Fruit fly (Drosophila melanogaster) whole organism, embryonic: ENCODE data around the gene CG3662.

Experiments used
- Atf3 ChIP-seq: fragments of 200-800 bp; sonication (Bioruptor generic); optimal IDR thresholded peaks from 3 replicates; lab custom pipeline; 2016; ENCODE audit warnings: missing biosample characterization, missing genetic modification characterization
- CG10565 ChIP-seq: fragments of 200-800 bp; sonication (Bioruptor generic); optimal IDR thresholded peaks from 3 replicates; lab custom pipeline; 2016; ENCODE audit warnings: missing biosample characterization, mild to moderate bottlenecking, missing genetic modification characterization
- CG10959 ChIP-seq: fragments of 200-800 bp; sonication (Bioruptor generic); IDR thresholded peaks from 2 replicates; pipeline ENCODE4 v1.3.6; 2022; ENCODE audit warnings: missing biosample characterization, missing genetic modification characterization
- CG11085 ChIP-seq: fragments of 200-800 bp; sonication (Bioruptor generic); IDR thresholded peaks from 2 replicates; pipeline ENCODE4 v1.3.6; 2022; ENCODE audit warnings: missing biosample characterization, missing genetic modification characterization
- CG12104 ChIP-seq: fragments of 200-800 bp; sonication (Bioruptor generic); optimal IDR thresholded peaks from 3 replicates; lab custom pipeline; 2016; ENCODE audit warnings: missing biosample characterization, missing genetic modification characterization
- CG12155 ChIP-seq: fragments of 200-800 bp; sonication (Bioruptor generic); optimal IDR thresholded peaks from 3 replicates; lab custom pipeline; 2016; ENCODE audit warnings: missing biosample characterization, missing genetic modification characterization
- CG14014 ChIP-seq: fragments of 200-800 bp; sonication (Bioruptor generic); IDR thresholded peaks from 2 replicates; pipeline ENCODE4 v1.3.6; 2022; ENCODE audit warnings: missing biosample characterization, missing genetic modification characterization
- CG14965 ChIP-seq: fragments of 200-800 bp; sonication (Bioruptor generic); optimal IDR thresholded peaks from 2 replicates; lab custom pipeline; 2016; ENCODE audit warnings: missing biosample characterization, missing genetic modification characterization, borderline replicate concordance
- CG17361 ChIP-seq: fragments of 200-800 bp; sonication (Bioruptor generic); IDR thresholded peaks from 3 replicates; pipeline ENCODE4 v1.3.6; 2022; ENCODE audit warnings: missing biosample characterization, missing genetic modification characterization
- CG1792 ChIP-seq: fragments of 200-800 bp; sonication (Bioruptor generic); optimal IDR thresholded peaks from 2 replicates; lab custom pipeline; 2016; ENCODE audit warnings: missing biosample characterization, missing genetic modification characterization
- CG1832 ChIP-seq: fragments of 200-800 bp; sonication (Bioruptor generic); optimal IDR thresholded peaks from 2 replicates; lab custom pipeline; 2017; ENCODE audit warnings: missing biosample characterization, mild to moderate bottlenecking, missing genetic modification characterization, inconsistent platforms
- CG2116 ChIP-seq: fragments of 200-800 bp; sonication (Bioruptor generic); optimal IDR thresholded peaks from 3 replicates; lab custom pipeline; 2018; ENCODE audit warnings: missing biosample characterization, mild to moderate bottlenecking, missing genetic modification characterization
- CG3065 ChIP-seq: fragments of 200-800 bp; sonication (Bioruptor generic); optimal IDR thresholded peaks from 2 replicates; lab custom pipeline; 2016; ENCODE audit warnings: missing biosample characterization, missing genetic modification characterization
- CG34376 ChIP-seq: fragments of 200-800 bp; sonication (Bioruptor generic); optimal IDR thresholded peaks from 2 replicates; lab custom pipeline; 2018; ENCODE audit warnings: missing biosample characterization, mild to moderate bottlenecking, missing genetic modification characterization
- CG4707 ChIP-seq: fragments of 200-800 bp; sonication (Bioruptor generic); optimal IDR thresholded peaks from 2 replicates; lab custom pipeline; 2018; ENCODE audit warnings: missing biosample characterization, mild to moderate bottlenecking, missing genetic modification characterization, moderate library complexity
- CG6765 ChIP-seq: fragments of 200-800 bp; sonication (Bioruptor generic); optimal IDR thresholded peaks from 3 replicates; lab custom pipeline; 2017; ENCODE audit warnings: missing biosample characterization, mild to moderate bottlenecking, missing genetic modification characterization
- CG7372 ChIP-seq: fragments of 200-800 bp; sonication (Bioruptor generic); IDR thresholded peaks from 2 replicates; pipeline ENCODE4 v1.3.6; 2022; ENCODE audit warnings: missing biosample characterization, missing genetic modification characterization
- CG7556 ChIP-seq: fragments of 200-800 bp; sonication (Bioruptor generic); optimal IDR thresholded peaks from 2 replicates; lab custom pipeline; 2017; ENCODE audit warnings: missing biosample characterization, mild to moderate bottlenecking, missing genetic modification characterization
- CG7786 ChIP-seq: fragments of 200-800 bp; sonication (Bioruptor generic); optimal IDR thresholded peaks from 2 replicates; lab custom pipeline; 2016; ENCODE audit warnings: missing biosample characterization, missing genetic modification characterization
- CG8478 ChIP-seq: fragments of >200 bp; optimal IDR thresholded peaks from 2 replicates; lab custom pipeline; 2018
- CG9932 ChIP-seq: fragments of 200-800 bp; sonication (Bioruptor generic); IDR thresholded peaks from 2 replicates; pipeline ENCODE4 v1.3.6; 2022; ENCODE audit warnings: missing biosample characterization, missing genetic modification characterization
- E2f1 ChIP-seq: fragments of 200-800 bp; sonication (Bioruptor generic); IDR thresholded peaks from 2 replicates; pipeline ENCODE4 v1.3.6; 2022; ENCODE audit warnings: missing biosample characterization, missing genetic modification characterization
- E2f2 ChIP-seq: fragments of 200-800 bp; sonication (Bioruptor generic); IDR thresholded peaks from 2 replicates; pipeline ENCODE4 v1.3.6; 2022; ENCODE audit warnings: missing biosample characterization, missing genetic modification characterization
- HLH3B ChIP-seq: fragments of 200-800 bp; sonication (Bioruptor generic); IDR thresholded peaks from 2 replicates; pipeline ENCODE4 v1.3.6; 2022; ENCODE audit warnings: missing biosample characterization, missing genetic modification characterization
- Hand ChIP-seq: fragments of 200-800 bp; sonication (Bioruptor generic); optimal IDR thresholded peaks from 2 replicates; lab custom pipeline; 2017; ENCODE audit warnings: mild to moderate bottlenecking, missing biosample characterization, missing genetic modification reagents, missing genetic modification characterization
- HmgZ ChIP-seq: fragments of 200-800 bp; sonication (Bioruptor generic); optimal IDR thresholded peaks from 2 replicates; lab custom pipeline; 2018; ENCODE audit warnings: missing biosample characterization, mild to moderate bottlenecking, missing genetic modification characterization
- Lim3 ChIP-seq: fragments of 200-800 bp; sonication (Bioruptor generic); IDR thresholded peaks from 2 replicates; pipeline ENCODE4 v1.3.6; 2022; ENCODE audit warnings: missing biosample characterization, missing genetic modification characterization
- NK7.1 ChIP-seq: fragments of 200-800 bp; sonication (Bioruptor generic); optimal IDR thresholded peaks from 3 replicates; lab custom pipeline; 2016; ENCODE audit warnings: missing biosample characterization, missing genetic modification characterization
- Nf-YC ChIP-seq: fragments of 200-800 bp; optimal IDR thresholded peaks from 3 replicates; lab custom pipeline; 2019; ENCODE audit warnings: missing biosample characterization, mild to moderate bottlenecking, missing genetic modification characterization, moderate library complexity
- Sry-β ChIP-seq: fragments of 200-800 bp; sonication (Bioruptor generic); optimal IDR thresholded peaks from 2 replicates; lab custom pipeline; 2018; ENCODE audit warnings: missing biosample characterization, mild to moderate bottlenecking, missing genetic modification characterization, moderate library complexity
- btn ChIP-seq: fragments of 200-800 bp; sonication (Bioruptor generic); optimal IDR thresholded peaks from 2 replicates; lab custom pipeline; 2016; ENCODE audit warnings: missing biosample characterization, missing genetic modification characterization
- chn ChIP-seq: fragments of 200-800 bp; sonication (Bioruptor generic); optimal IDR thresholded peaks from 2 replicates; lab custom pipeline; 2016; ENCODE audit warnings: missing biosample characterization, missing genetic modification characterization
- eve ChIP-seq, 2 experiments: fragments of >200 bp; optimal IDR thresholded peaks; 2 replicates each; lab custom pipeline; 2017; ENCODE audit warnings: missing biosample characterization in 2 of 2, missing genetic modification characterization in 2 of 2
- ewg ChIP-seq: fragments of 200-800 bp; sonication (Bioruptor generic); optimal IDR thresholded peaks from 3 replicates; lab custom pipeline; 2017; ENCODE audit warnings: mild to moderate bottlenecking, missing biosample characterization, missing genetic modification reagents, missing genetic modification characterization
- fd102C ChIP-seq: fragments of 200-800 bp; sonication (Bioruptor generic); optimal IDR thresholded peaks from 2 replicates; lab custom pipeline; 2018; ENCODE audit warnings: missing biosample characterization, mild to moderate bottlenecking, missing genetic modification characterization, moderate library complexity
- gfzf ChIP-seq: fragments of 200-800 bp; sonication (Bioruptor generic); optimal IDR thresholded peaks from 2 replicates; lab custom pipeline; 2016; ENCODE audit warnings: missing biosample characterization, mild to moderate bottlenecking, missing genetic modification characterization, moderate library complexity
- grn ChIP-seq: fragments of 200-800 bp; sonication (Bioruptor generic); optimal IDR thresholded peaks from 3 replicates; lab custom pipeline; 2017; ENCODE audit warnings: missing biosample characterization, missing genetic modification characterization
- h ChIP-seq: fragments of >200 bp; optimal IDR thresholded peaks from 2 replicates; lab custom pipeline; 2017
- knrl ChIP-seq: fragments of 200-800 bp; sonication (Bioruptor generic); IDR thresholded peaks from 3 replicates; pipeline ENCODE4 v1.3.6; 2022; ENCODE audit warnings: missing biosample characterization, missing genetic modification characterization; ENCODE audit not compliant: partially characterized antibody
- nmo ChIP-seq: fragments of 200-800 bp; sonication (Bioruptor generic); optimal IDR thresholded peaks from 2 replicates; lab custom pipeline; 2018; ENCODE audit warnings: missing biosample characterization, mild to moderate bottlenecking, missing genetic modification characterization, moderate library complexity
- pita ChIP-seq: fragments of 200-800 bp; sonication (Bioruptor generic); optimal IDR thresholded peaks from 2 replicates; lab custom pipeline; 2017; ENCODE audit warnings: missing biosample characterization, mild to moderate bottlenecking, missing genetic modification characterization
- sens-2 ChIP-seq: fragments of 200-800 bp; sonication (Bioruptor generic); IDR thresholded peaks from 2 replicates; pipeline ENCODE4 v1.3.6; 2022; ENCODE audit warnings: missing biosample characterization, missing genetic modification characterization
- shn ChIP-seq: fragments of 200-800 bp; sonication (Bioruptor generic); optimal IDR thresholded peaks from 3 replicates; lab custom pipeline; 2016; ENCODE audit warnings: missing biosample characterization, missing genetic modification characterization
- sim ChIP-seq: fragments of 200-800 bp; sonication (Bioruptor generic); IDR thresholded peaks from 2 replicates; pipeline ENCODE4 v1.3.6; 2022; ENCODE audit warnings: missing biosample characterization, missing genetic modification characterization
- sqz ChIP-seq: fragments of 200-800 bp; sonication (Bioruptor generic); optimal IDR thresholded peaks from 3 replicates; lab custom pipeline; 2018; ENCODE audit warnings: missing biosample characterization, mild to moderate bottlenecking, missing genetic modification characterization
- sug ChIP-seq: fragments of 200-800 bp; optimal IDR thresholded peaks from 2 replicates; lab custom pipeline; 2019; ENCODE audit warnings: missing biosample characterization, mild to moderate bottlenecking, missing genetic modification characterization, moderate library complexity
- tup ChIP-seq: fragments of 200-800 bp; sonication (Bioruptor generic); optimal IDR thresholded peaks from 2 replicates; lab custom pipeline; 2016; ENCODE audit warnings: missing biosample characterization, mild to moderate bottlenecking, missing genetic modification characterization, moderate library complexity
- tx ChIP-seq: fragments of 200-800 bp; sonication (Bioruptor generic); optimal IDR thresholded peaks from 2 replicates; lab custom pipeline; 2016; ENCODE audit warnings: missing biosample characterization, missing genetic modification characterization
- usp ChIP-seq: fragments of >200 bp; optimal IDR thresholded peaks from 2 replicates; lab custom pipeline; 2017; ENCODE audit warnings: missing biosample characterization, missing genetic modification characterization
- wor ChIP-seq: fragments of 200-800 bp; sonication (Bioruptor generic); IDR thresholded peaks from 2 replicates; pipeline ENCODE4 v1.3.6; 2022; ENCODE audit warnings: missing biosample characterization, missing genetic modification characterization
- z ChIP-seq: fragments of 200-800 bp; sonication (Bioruptor generic); IDR thresholded peaks from 3 replicates; pipeline ENCODE4 v1.3.6; 2022; ENCODE audit warnings: missing biosample characterization, missing genetic modification characterization

The CG3662 gene

dm6 chr2L:827516-828362, 6.7 kb downstream of the CG3662 start (continued):
- TF ChIP-seq CG2116 (GFP tag; lab: Kevin White, UChicago) (peak; percentile 0), CG3065 (no peak), h (lab: Kevin White, UChicago) (no peak), tup (GFP tag; lab: Kevin White, UChicago) (no peak), CG8478 (lab: Kevin White, UChicago) (no peak), CG7372 (GFP tag; lab: Robert Waterston, UW) (no peak), E2f2 (GFP tag; lab: Robert Waterston, UW) (no peak), CG11085 (no peak), Sry-β (GFP tag; lab: Kevin White, UChicago) (no peak), Nf-YC (no peak), NK7.1 (GFP tag; lab: Kevin White, UChicago) (no peak), CG34376 (GFP tag; lab: Kevin White, UChicago) (no peak), CG9932 (no peak), CG14014 (GFP tag; lab: Robert Waterston, UW) (no peak), btn (GFP tag; lab: Kevin White, UChicago) (no peak), sug (tag; lab: Kevin White, UChicago) (peak; percentile 13), Lim3 (GFP tag; lab: Robert Waterston, UW) (no peak), tx (no peak), CG7786 (no peak), shn (GFP tag; lab: Kevin White, UChicago) (no peak), CG6765 (GFP tag; lab: Kevin White, UChicago) (no peak), HmgZ (tag; lab: Kevin White, UChicago) (no peak), sim (GFP tag; lab: Robert Waterston, UW) (no peak), ewg (peak; percentile 46), E2f1 (GFP tag; lab: Robert Waterston, UW) (no peak), pita (GFP tag; lab: Kevin White, UChicago) (no peak), CG10565 (GFP tag; lab: Kevin White, UChicago) (no peak), HLH3B (0 out of 2 replicates have a peak, but pooled peaks have one; percentile 22), grn (GFP tag; lab: Kevin White, UChicago) (no peak), gfzf (no peak), Atf3 (GFP tag; lab: Kevin White, UChicago) (peak; percentile 10), CG14965 (GFP tag; lab: Kevin White, UChicago) (no peak), knrl (GFP tag; lab: Robert Waterston, UW) (no peak), sqz (GFP tag; lab: Kevin White, UChicago) (no peak), CG1792 (no peak), wor (GFP tag; lab: Robert Waterston, UW) (no peak), sens-2 (GFP tag; lab: Robert Waterston, UW) (peak; percentile 36; the same call in 1 of the 2 replicates), nmo (peak; percentile 48), CG17361 (GFP tag; lab: Robert Waterston, UW) (peak; percentile 56; the same call in 2 of the 3 replicates), CG12155 (GFP tag; lab: Kevin White, UChicago) (no peak), chn (GFP tag; lab: Kevin White, UChicago) (no peak), z (GFP tag; lab: Robert Waterston, UW) (no peak), CG1832 (no peak), CG10959 (GFP tag; lab: Robert Waterston, UW) (no peak), CG12104 (GFP tag; lab: Kevin White, UChicago) (no peak), usp (no peak), Hand (GFP tag; lab: Kevin White, UChicago) (no peak), eve (GFP tag; optimal IDR thresholded peaks at IDR 0.05; lab: Kevin White, UChicago) (no peak), CG7556 (peak; percentile 57), fd102C (GFP tag; lab: Kevin White, UChicago) (no peak), CG4707 (GFP tag; lab: Kevin White, UChicago) (no peak)
